Fruit fly (Drosophila melanogaster) whole organism, embryonic: ENCODE data around the gene CG13088.

Source experiments
- CG10267 ChIP-seq: fragments of 200-800 bp; sonication (Bioruptor generic); optimal IDR thresholded peaks from 2 replicates; lab custom pipeline; 2018; ENCODE audit warnings: missing biosample characterization, mild to moderate bottlenecking, missing genetic modification characterization, moderate library complexity
- CG10462 ChIP-seq: fragments of 200-800 bp; sonication (Bioruptor generic); optimal IDR thresholded peaks from 2 replicates; lab custom pipeline; 2016; ENCODE audit warnings: missing biosample characterization, missing genetic modification characterization
- CG10543 ChIP-seq: fragments of 200-800 bp; sonication (Bioruptor generic); optimal IDR thresholded peaks from 3 replicates; lab custom pipeline; 2017; ENCODE audit warnings: missing biosample characterization, mild to moderate bottlenecking, missing genetic modification characterization, moderate library complexity
- CG10565 ChIP-seq: fragments of 200-800 bp; sonication (Bioruptor generic); optimal IDR thresholded peaks from 3 replicates; lab custom pipeline; 2016; ENCODE audit warnings: missing biosample characterization, mild to moderate bottlenecking, missing genetic modification characterization
- CG11456 ChIP-seq: fragments of 200-800 bp; sonication (Bioruptor generic); IDR thresholded peaks from 3 replicates; pipeline ENCODE4 v1.3.6; 2022; ENCODE audit warnings: missing biosample characterization, missing genetic modification characterization
- CG11560 ChIP-seq: fragments of 200-800 bp; sonication (Bioruptor generic); IDR thresholded peaks from 3 replicates; pipeline ENCODE4 v1.3.6; 2022; ENCODE audit warnings: missing biosample characterization, missing genetic modification characterization
- CG12744 ChIP-seq: fragments of 200-800 bp; sonication (Bioruptor generic); optimal IDR thresholded peaks from 2 replicates; lab custom pipeline; 2016; ENCODE audit warnings: missing biosample characterization, missing genetic modification characterization
- CG12942 ChIP-seq: fragments of 200-800 bp; sonication (Bioruptor generic); optimal IDR thresholded peaks from 3 replicates; lab custom pipeline; 2016; ENCODE audit warnings: missing biosample characterization, missing genetic modification characterization
- CG13624 ChIP-seq: fragments of 200-800 bp; sonication (Bioruptor generic); optimal IDR thresholded peaks from 2 replicates; lab custom pipeline; 2016; ENCODE audit warnings: missing biosample characterization, missing genetic modification characterization
- CG14965 ChIP-seq: fragments of 200-800 bp; sonication (Bioruptor generic); optimal IDR thresholded peaks from 2 replicates; lab custom pipeline; 2016; ENCODE audit warnings: missing biosample characterization, missing genetic modification characterization, borderline replicate concordance
- CG15601 ChIP-seq: fragments of 200-800 bp; sonication (Bioruptor generic); optimal IDR thresholded peaks from 3 replicates; lab custom pipeline; 2019; ENCODE audit warnings: missing biosample characterization, mild to moderate bottlenecking, missing genetic modification characterization, moderate library complexity
- CG17802 ChIP-seq: fragments of 200-800 bp; sonication (Bioruptor generic); optimal IDR thresholded peaks from 2 replicates; lab custom pipeline; 2018; ENCODE audit warnings: missing biosample characterization, mild to moderate bottlenecking, missing genetic modification characterization, moderate library complexity
- CG18476 ChIP-seq: fragments of 200-800 bp; sonication (Bioruptor generic); optimal IDR thresholded peaks from 2 replicates; lab custom pipeline; 2016; ENCODE audit warnings: missing biosample characterization, mild to moderate bottlenecking, missing genetic modification characterization
- CG3163 ChIP-seq: fragments of 200-800 bp; sonication (Bioruptor generic); optimal IDR thresholded peaks from 3 replicates; lab custom pipeline; 2016; ENCODE audit warnings: missing biosample characterization, missing genetic modification characterization
- CG32532 ChIP-seq: fragments of 200-800 bp; sonication (Bioruptor generic); IDR thresholded peaks from 2 replicates; pipeline ENCODE4 v1.3.6; 2022; ENCODE audit warnings: missing biosample characterization, missing genetic modification characterization
- CG32772 ChIP-seq: fragments of 200-800 bp; sonication (Bioruptor generic); IDR thresholded peaks from 2 replicates; pipeline ENCODE4 v1.3.6; 2022; ENCODE audit warnings: missing biosample characterization, missing genetic modification characterization
- CG3995 ChIP-seq: fragments of 200-800 bp; sonication (Bioruptor generic); optimal IDR thresholded peaks from 3 replicates; lab custom pipeline; 2016; ENCODE audit warnings: missing biosample characterization, missing genetic modification characterization
- CG4404 ChIP-seq: fragments of 200-800 bp; sonication (Bioruptor generic); IDR thresholded peaks from 2 replicates; pipeline ENCODE4 v1.3.6; 2022; ENCODE audit warnings: missing biosample characterization, missing genetic modification characterization
- CG6813 ChIP-seq: fragments of 200-800 bp; sonication (Bioruptor generic); optimal IDR thresholded peaks from 2 replicates; lab custom pipeline; 2017; ENCODE audit warnings: missing biosample characterization, missing genetic modification characterization, mild to moderate bottlenecking, moderate library complexity, missing genetic modification reagents
- D19B ChIP-seq: fragments of 200-800 bp; sonication (Bioruptor generic); optimal IDR thresholded peaks from 2 replicates; lab custom pipeline; 2017; ENCODE audit warnings: missing biosample characterization, mild to moderate bottlenecking, missing genetic modification characterization
- Doc2 ChIP-seq: fragments of 200-800 bp; sonication (Bioruptor generic); IDR thresholded peaks from 2 replicates; pipeline ENCODE4 v1.3.6; 2022; ENCODE audit warnings: missing biosample characterization, missing genetic modification characterization
- Fer2 ChIP-seq: fragments of 200-800 bp; sonication (Bioruptor generic); optimal IDR thresholded peaks from 2 replicates; lab custom pipeline; 2018; ENCODE audit warnings: missing biosample characterization, mild to moderate bottlenecking, missing genetic modification characterization, moderate library complexity
- Gug ChIP-seq: fragments of 200-800 bp; sonication (Bioruptor generic); IDR thresholded peaks from 4 replicates; pipeline ENCODE4 v1.3.6; 2022; ENCODE audit warnings: missing biosample characterization, missing genetic modification characterization
- HmgD ChIP-seq: fragments of 200-800 bp; sonication (Bioruptor generic); optimal IDR thresholded peaks from 3 replicates; lab custom pipeline; 2016; ENCODE audit warnings: missing biosample characterization, missing genetic modification characterization
- Lim3 ChIP-seq: fragments of 200-800 bp; sonication (Bioruptor generic); IDR thresholded peaks from 2 replicates; pipeline ENCODE4 v1.3.6; 2022; ENCODE audit warnings: missing biosample characterization, missing genetic modification characterization
- Lpt ChIP-seq: fragments of >200 bp; optimal IDR thresholded peaks from 2 replicates; lab custom pipeline; 2018; ENCODE audit warnings: missing biosample characterization, missing genetic modification characterization
- Mad ChIP-seq: fragments of 200-800 bp; sonication (Bioruptor generic); optimal IDR thresholded peaks from 2 replicates; lab custom pipeline; 2016; ENCODE audit warnings: missing biosample characterization, missing genetic modification characterization
- Myb ChIP-seq: fragments of 200-800 bp; sonication (Bioruptor generic); optimal IDR thresholded peaks from 2 replicates; lab custom pipeline; 2016; ENCODE audit warnings: missing biosample characterization, missing genetic modification characterization
- Oaz ChIP-seq: fragments of 200-800 bp; sonication (Bioruptor generic); IDR thresholded peaks from 2 replicates; pipeline ENCODE4 v1.3.6; 2022; ENCODE audit warnings: missing biosample characterization, missing genetic modification characterization
- Oli ChIP-seq: fragments of 200-800 bp; sonication (Bioruptor generic); optimal IDR thresholded peaks from 2 replicates; lab custom pipeline; 2018; ENCODE audit warnings: missing biosample characterization, mild to moderate bottlenecking, missing genetic modification characterization, moderate library complexity
- Side ChIP-seq: fragments of 200-800 bp; sonication (Bioruptor generic); optimal IDR thresholded peaks from 2 replicates; lab custom pipeline; 2016; ENCODE audit warnings: missing biosample characterization, missing genetic modification characterization
- Sry-β ChIP-seq: fragments of 200-800 bp; sonication (Bioruptor generic); optimal IDR thresholded peaks from 2 replicates; lab custom pipeline; 2018; ENCODE audit warnings: missing biosample characterization, mild to moderate bottlenecking, missing genetic modification characterization, moderate library complexity
- ap ChIP-seq: fragments of 200-800 bp; sonication (Bioruptor generic); IDR thresholded peaks from 2 replicates; pipeline ENCODE4 v1.3.6; 2022; ENCODE audit warnings: missing biosample characterization, missing genetic modification characterization
- ara ChIP-seq: fragments of 200-800 bp; sonication (Bioruptor generic); IDR thresholded peaks from 2 replicates; pipeline ENCODE4 v1.3.6; 2022; ENCODE audit warnings: missing biosample characterization, missing genetic modification characterization
- bigmax ChIP-seq: fragments of 200-800 bp; sonication (Bioruptor generic); optimal IDR thresholded peaks from 2 replicates; lab custom pipeline; 2018; ENCODE audit warnings: missing biosample characterization, mild to moderate bottlenecking, missing genetic modification characterization
- chm ChIP-seq: fragments of 200-800 bp; sonication (Bioruptor generic); IDR thresholded peaks from 2 replicates; pipeline ENCODE4 v1.3.6; 2022; ENCODE audit warnings: missing biosample characterization, missing genetic modification characterization
- ci ChIP-seq: fragments of 200-800 bp; sonication (Bioruptor generic); IDR thresholded peaks from 3 replicates; pipeline ENCODE4 v1.3.6; 2022; ENCODE audit warnings: missing biosample characterization, missing genetic modification characterization
- dati ChIP-seq: fragments of 200-800 bp; sonication (Bioruptor generic); IDR thresholded peaks from 2 replicates; pipeline ENCODE4 v1.3.6; 2022; ENCODE audit warnings: missing biosample characterization, missing genetic modification characterization
- fd64A ChIP-seq: fragments of 200-800 bp; sonication (Bioruptor generic); optimal IDR thresholded peaks from 3 replicates; lab custom pipeline; 2018; ENCODE audit warnings: missing biosample characterization, mild to moderate bottlenecking, missing genetic modification characterization
- fu2 ChIP-seq: fragments of 200-800 bp; sonication (Bioruptor generic); optimal IDR thresholded peaks from 2 replicates; lab custom pipeline; 2016; ENCODE audit warnings: missing biosample characterization, missing genetic modification characterization
- hkb ChIP-seq, 2 experiments: fragments of 200-800 bp in 1 of 2; fragments of >200 bp in 1 of 2; sonication (Bioruptor generic) in 1 of 2; IDR thresholded peaks in 1 of 2; optimal IDR thresholded peaks in 1 of 2; 2 replicates each; pipeline versions ENCODE4 v1.3.6 to Lab custom; 2017 to 2022; ENCODE audit warnings: missing biosample characterization in 1 of 2, missing genetic modification characterization in 1 of 2
- lov ChIP-seq, 2 experiments: fragments of 200-800 bp in 1 of 2; fragments of >200 bp in 1 of 2; sonication (Bioruptor generic) in 1 of 2; IDR thresholded peaks in 1 of 2; optimal IDR thresholded peaks in 1 of 2; 2 replicates in 1 of 2; 3 replicates in 1 of 2; pipeline versions ENCODE4 v1.3.6 to Lab custom; 2017 to 2022; ENCODE audit warnings: missing biosample characterization in 1 of 2, missing genetic modification characterization in 1 of 2
- mld ChIP-seq: fragments of 200-800 bp; sonication (Bioruptor generic); IDR thresholded peaks from 3 replicates; pipeline ENCODE4 v1.3.6; 2022; ENCODE audit warnings: missing biosample characterization, missing genetic modification characterization; ENCODE audit not compliant: partially characterized antibody
- repo ChIP-seq: fragments of 200-800 bp; sonication (Bioruptor generic); optimal IDR thresholded peaks from 2 replicates; lab custom pipeline; 2016; ENCODE audit warnings: missing biosample characterization, missing genetic modification characterization
- row ChIP-seq: fragments of 200-800 bp; sonication (Bioruptor generic); IDR thresholded peaks from 3 replicates; pipeline ENCODE4 v1.3.6; 2022; ENCODE audit warnings: missing biosample characterization, missing genetic modification characterization
- scrt ChIP-seq: fragments of 200-800 bp; sonication (Bioruptor generic); optimal IDR thresholded peaks from 2 replicates; lab custom pipeline; 2018; ENCODE audit warnings: missing biosample characterization, mild to moderate bottlenecking, missing genetic modification characterization, moderate library complexity
- sd ChIP-seq: fragments of 200-800 bp; sonication (Bioruptor generic); optimal IDR thresholded peaks from 3 replicates; lab custom pipeline; 2018; ENCODE audit warnings: missing biosample characterization, mild to moderate bottlenecking, missing genetic modification characterization, moderate library complexity
- sima ChIP-seq: fragments of 200-800 bp; sonication (Bioruptor generic); optimal IDR thresholded peaks from 2 replicates; lab custom pipeline; 2016; ENCODE audit warnings: missing biosample characterization, missing genetic modification characterization
- tgo ChIP-seq: fragments of 200-800 bp; sonication (Bioruptor generic); IDR thresholded peaks from 3 replicates; pipeline ENCODE4 v1.3.6; 2022; ENCODE audit warnings: missing biosample characterization, missing genetic modification characterization
- wor ChIP-seq: fragments of 200-800 bp; sonication (Bioruptor generic); IDR thresholded peaks from 2 replicates; pipeline ENCODE4 v1.3.6; 2022; ENCODE audit warnings: missing biosample characterization, missing genetic modification characterization

The CG13088 gene

DNA sequence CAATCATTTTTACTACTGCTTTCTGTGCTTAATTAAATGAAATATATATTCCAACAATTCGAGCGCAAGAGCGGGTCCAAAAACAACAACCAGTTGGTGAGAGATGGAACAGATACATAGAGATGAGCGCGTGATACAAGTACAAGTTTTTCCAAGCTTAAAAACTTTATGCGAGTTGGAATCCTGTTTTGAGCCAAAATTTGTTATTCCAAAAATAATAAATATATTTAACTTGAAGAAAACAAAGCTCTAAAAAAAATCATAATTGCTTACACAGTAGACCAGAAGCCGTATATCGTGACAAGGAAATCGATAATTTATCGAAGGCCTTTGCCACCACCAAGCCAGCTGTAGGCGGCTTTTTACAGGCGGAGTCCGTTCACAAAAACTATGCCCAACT is 26.0 kb downstream of the CG13088 start, which contains the start of the genes CG13097 and PIG-U (continued):
- TF ChIP-seq CG13624: peak; percentile 81
- TF ChIP-seq CG10267 (tag; lab: Kevin White, UChicago): peak; percentile 84
- TF ChIP-seq CG10543 (GFP tag; lab: Kevin White, UChicago): peak; percentile 70
- peak; percentile 85 for TF ChIP-seq Gug (GFP tag; lab: Robert Waterston, UW)
- TF ChIP-seq ci: peak; percentile 77
- peak; percentile 83 for TF ChIP-seq CG32532
- TF ChIP-seq Doc2 (GFP tag; lab: Robert Waterston, UW): no peak
- no peak for TF ChIP-seq sd
- no peak for TF ChIP-seq lov (optimal IDR thresholded peaks at IDR 0.05; lab: Kevin White, UChicago)
- no peak for TF ChIP-seq lov (GFP tag; IDR thresholded peaks at IDR 0.05; lab: Robert Waterston, UW)
- TF ChIP-seq sima (GFP tag; lab: Kevin White, UChicago): peak; percentile 38
- TF ChIP-seq Oli (tag; lab: Kevin White, UChicago): peak; percentile 57
- no peak for TF ChIP-seq HmgD (GFP tag; lab: Kevin White, UChicago)
- peak; percentile 76 for TF ChIP-seq Fer2 (tag; lab: Kevin White, UChicago)
- peak; percentile 31 for TF ChIP-seq fd64A (GFP tag; lab: Kevin White, UChicago)
- peak; percentile 67 for TF ChIP-seq CG10462 (GFP tag; lab: Kevin White, UChicago)
- peak; percentile 55 for TF ChIP-seq Sry-β
- TF ChIP-seq Side (GFP tag; lab: Kevin White, UChicago): peak; percentile 68
- peak; percentile 59 for TF ChIP-seq fu2 (GFP tag; lab: Kevin White, UChicago)
- no peak for TF ChIP-seq CG14965 (GFP tag; lab: Kevin White, UChicago)
- TF ChIP-seq CG15601 (tag; lab: Kevin White, UChicago): peak; percentile 71
- peak; percentile 68 for TF ChIP-seq CG4404 (GFP tag; lab: Robert Waterston, UW)
- peak; percentile 78 for TF ChIP-seq CG32772 (GFP tag; lab: Robert Waterston, UW)
- TF ChIP-seq CG3163 (GFP tag; lab: Kevin White, UChicago): peak; percentile 36
- TF ChIP-seq dati (GFP tag; lab: Robert Waterston, UW): no peak
- peak; percentile 57 for TF ChIP-seq CG6813
- TF ChIP-seq tgo (GFP tag; lab: Robert Waterston, UW): peak; percentile 83
- no peak for TF ChIP-seq Lpt (GFP tag; lab: Kevin White, UChicago)
- peak; percentile 74; the same call in 2 of the 3 replicates for TF ChIP-seq CG11456 (GFP tag; lab: Robert Waterston, UW)
- TF ChIP-seq row: peak; percentile 96
- peak; percentile 74 for TF ChIP-seq chm (GFP tag; lab: Robert Waterston, UW)
- TF ChIP-seq hkb (optimal IDR thresholded peaks at IDR 0.05; lab: Kevin White, UChicago): no peak
- peak; percentile 75 for TF ChIP-seq hkb (GFP tag; IDR thresholded peaks at IDR 0.05; lab: Robert Waterston, UW)
- TF ChIP-seq CG3995: peak; percentile 92
- 0 out of 2 replicates have a peak, but pooled peaks have one; percentile 12 for TF ChIP-seq ap (GFP tag; lab: Robert Waterston, UW)
- TF ChIP-seq wor: peak; percentile 51
- peak; percentile 66 for TF ChIP-seq scrt
- TF ChIP-seq Oaz (GFP tag; lab: Robert Waterston, UW): peak; percentile 46; the same call in 1 of the 2 replicates
- TF ChIP-seq Myb (GFP tag; lab: Kevin White, UChicago): peak; percentile 68
- TF ChIP-seq CG10565 (GFP tag; lab: Kevin White, UChicago): peak; percentile 71
- TF ChIP-seq CG11560 (tag; lab: Robert Waterston, UW): 0 out of 3 replicates have a peak, but pooled peaks have one; percentile 50
- peak; percentile 85 for TF ChIP-seq CG12942 (GFP tag; lab: Kevin White, UChicago)
- TF ChIP-seq CG12744 (GFP tag; lab: Kevin White, UChicago): peak; percentile 67
- TF ChIP-seq Mad: peak; percentile 91
- TF ChIP-seq CG17802: no peak
- TF ChIP-seq repo (GFP tag; lab: Kevin White, UChicago): peak; percentile 25
- peak; percentile 79 for TF ChIP-seq ara (GFP tag; lab: Robert Waterston, UW)
- peak; percentile 86 for TF ChIP-seq CG18476 (GFP tag; lab: Kevin White, UChicago)
- peak; percentile 46 for TF ChIP-seq D19B (GFP tag; lab: Kevin White, UChicago)
- no peak for TF ChIP-seq bigmax (GFP tag; lab: Kevin White, UChicago)
- TF ChIP-seq mld (GFP tag; lab: Robert Waterston, UW): peak; percentile 74; the same call in 1 of the 3 replicates
- TF ChIP-seq Lim3 (GFP tag; lab: Robert Waterston, UW): no peak
